Worm (Caenorhabditis elegans) whole organism, L4 larva: ENCODE measurements around the gene cgt-3.

Experiments
- ama-1 ChIP-seq: fragments of 150-350 bp; optimal IDR thresholded peaks from 2 replicates; lab custom pipeline; 2014; ENCODE audit warnings: inconsistent platforms, mixed read lengths
- ceh-32 ChIP-seq: sonication (generic microtip); optimal IDR thresholded peaks from 2 replicates; lab custom pipeline; 2016; ENCODE audit warnings: mild to moderate bottlenecking, missing genetic modification characterization, missing compliant biosample characterization; ENCODE audit not compliant: poor library complexity
- dmd-9 ChIP-seq: fragments of 200-800 bp; sonication (Bioruptor generic); IDR thresholded peaks from 2 replicates; pipeline ENCODE4 v1.3.6; 2022; ENCODE audit warnings: missing genetic modification reagents, missing genetic modification characterization, missing compliant biosample characterization
- egl-27 ChIP-seq: sonication (generic microtip); optimal IDR thresholded peaks from 3 replicates; lab custom pipeline; 2017; ENCODE audit warnings: missing biosample characterization, missing genetic modification reagents, missing genetic modification characterization
- lir-3 ChIP-seq: sonication (generic microtip); optimal IDR thresholded peaks from 2 replicates; lab custom pipeline; 2016; ENCODE audit warnings: mild to moderate bottlenecking, missing genetic modification characterization, missing compliant biosample characterization
- nhr-28 ChIP-seq: fragments of 150-350 bp; optimal IDR thresholded peaks from 2 replicates; lab custom pipeline; 2014; ENCODE audit warnings: missing biosample characterization, missing genetic modification characterization
- nhr-76 ChIP-seq: fragments of 150-350 bp; optimal IDR thresholded peaks from 2 replicates; lab custom pipeline; 2014; ENCODE audit warnings: missing biosample characterization, missing genetic modification characterization
- saeg-2 ChIP-seq: fragments of 200-800 bp; sonication (Bioruptor generic); IDR thresholded peaks from 2 replicates; pipeline ENCODE4 v1.3.6; 2022; ENCODE audit warnings: missing genetic modification reagents, missing genetic modification characterization, missing compliant biosample characterization
- zag-1 ChIP-seq: fragments of 150-350 bp; optimal IDR thresholded peaks from 2 replicates; lab custom pipeline; 2014; ENCODE audit warnings: missing biosample characterization, missing genetic modification characterization
- ztf-7 ChIP-seq: fragments of 150-350 bp; optimal IDR thresholded peaks from 2 replicates; lab custom pipeline; 2014; ENCODE audit warnings: missing biosample characterization, missing genetic modification characterization

ce11 chrII:5964962-5965361 lies 53.8 kb downstream of the cgt-3 start:
- TF ChIP-seq egl-27 (tag; lab: Kevin White, UChicago) (no peak), ceh-32 (tag; lab: Kevin White, UChicago) (no peak), ama-1 (no peak), dmd-9 (GFP tag; lab: Robert Waterston, UW) (no peak), zag-1 (no peak), nhr-76 (tag; lab: Kevin White, UChicago) (no peak), nhr-28 (no peak), ztf-7 (no peak), lir-3 (tag; lab: Kevin White, UChicago) (no peak), saeg-2 (GFP tag; lab: Robert Waterston, UW) (no peak)
